Fruit fly (Drosophila melanogaster) whole organism, embryonic: ENCODE results near the gene CG14352.

Experiments
- Abd-B ChIP-seq: fragments of 200-800 bp; sonication (Bioruptor generic); optimal IDR thresholded peaks from 2 replicates; lab custom pipeline; 2018; ENCODE audit warnings: missing biosample characterization, mild to moderate bottlenecking, missing genetic modification characterization, moderate library complexity
- Awh ChIP-seq: fragments of 200-800 bp; sonication (Bioruptor generic); IDR thresholded peaks from 2 replicates; pipeline ENCODE4, ENCODE4 v1.3.6; 2022; ENCODE audit warnings: missing biosample characterization, missing genetic modification characterization
- B-H1 ChIP-seq: fragments of 200-800 bp; sonication (Bioruptor generic); IDR thresholded peaks from 3 replicates; pipeline ENCODE4 v1.3.6; 2022; ENCODE audit warnings: missing biosample characterization, missing genetic modification characterization
- CG10147 ChIP-seq: fragments of 200-800 bp; sonication (Bioruptor generic); optimal IDR thresholded peaks from 2 replicates; lab custom pipeline; 2019; ENCODE audit warnings: missing biosample characterization, mild to moderate bottlenecking, missing genetic modification characterization, moderate library complexity
- CG12236 ChIP-seq: fragments of 200-800 bp; sonication (Bioruptor generic); optimal IDR thresholded peaks from 2 replicates; lab custom pipeline; 2016; ENCODE audit warnings: missing biosample characterization, missing genetic modification characterization
- CG12299 ChIP-seq: fragments of 200-800 bp; sonication (Bioruptor generic); optimal IDR thresholded peaks from 2 replicates; lab custom pipeline; 2018; ENCODE audit warnings: missing biosample characterization, mild to moderate bottlenecking, missing genetic modification characterization
- CG12391 ChIP-seq: fragments of 200-800 bp; sonication (Bioruptor generic); optimal IDR thresholded peaks from 3 replicates; lab custom pipeline; 2018; ENCODE audit warnings: missing biosample characterization, mild to moderate bottlenecking, missing genetic modification characterization, moderate library complexity
- CG12942 ChIP-seq: fragments of 200-800 bp; sonication (Bioruptor generic); optimal IDR thresholded peaks from 3 replicates; lab custom pipeline; 2016; ENCODE audit warnings: missing biosample characterization, missing genetic modification characterization
- CG13296 ChIP-seq: fragments of 200-800 bp; sonication (Bioruptor generic); optimal IDR thresholded peaks from 3 replicates; lab custom pipeline; 2018; ENCODE audit warnings: missing biosample characterization, mild to moderate bottlenecking, missing genetic modification characterization
- CG14710 ChIP-seq: fragments of 200-800 bp; sonication (Bioruptor generic); optimal IDR thresholded peaks from 3 replicates; lab custom pipeline; 2019; ENCODE audit warnings: missing biosample characterization, mild to moderate bottlenecking, missing genetic modification characterization, moderate library complexity
- CG15269 ChIP-seq: fragments of 200-800 bp; sonication (Bioruptor generic); optimal IDR thresholded peaks from 2 replicates; lab custom pipeline; 2018; ENCODE audit warnings: missing biosample characterization, mild to moderate bottlenecking, missing genetic modification characterization, moderate library complexity
- CG17186 ChIP-seq: fragments of 200-800 bp; sonication (Bioruptor generic); optimal IDR thresholded peaks from 3 replicates; lab custom pipeline; 2017; ENCODE audit warnings: missing biosample characterization, missing genetic modification reagents, missing genetic modification characterization
- CG17385 ChIP-seq: fragments of 200-800 bp; sonication (Bioruptor generic); optimal IDR thresholded peaks from 3 replicates; lab custom pipeline; 2018; ENCODE audit warnings: missing biosample characterization, mild to moderate bottlenecking, missing genetic modification characterization
- CG18764 ChIP-seq: fragments of 200-800 bp; sonication (Bioruptor generic); optimal IDR thresholded peaks from 3 replicates; lab custom pipeline; 2016; ENCODE audit warnings: missing biosample characterization, missing genetic modification characterization
- CG2202 ChIP-seq: fragments of 200-800 bp; sonication (Bioruptor generic); optimal IDR thresholded peaks from 2 replicates; lab custom pipeline; 2018; ENCODE audit warnings: missing biosample characterization, mild to moderate bottlenecking, missing genetic modification characterization
- CG2889 ChIP-seq: fragments of 200-800 bp; sonication (Bioruptor generic); IDR thresholded peaks from 3 replicates; pipeline ENCODE4 v1.3.6; 2022; ENCODE audit warnings: missing biosample characterization, missing genetic modification characterization
- CG3838 ChIP-seq: fragments of 200-800 bp; sonication (Bioruptor generic); optimal IDR thresholded peaks from 3 replicates; lab custom pipeline; 2016; ENCODE audit warnings: missing biosample characterization, missing genetic modification characterization
- CG42726 ChIP-seq: fragments of 200-800 bp; sonication (Bioruptor generic); IDR thresholded peaks from 2 replicates; pipeline ENCODE4 v1.3.6; 2022; ENCODE audit warnings: missing biosample characterization, missing genetic modification characterization; ENCODE audit not compliant: partially characterized antibody
- CG6683 ChIP-seq: fragments of 200-800 bp; sonication (Bioruptor generic); optimal IDR thresholded peaks from 2 replicates; lab custom pipeline; 2017; ENCODE audit warnings: missing biosample characterization, mild to moderate bottlenecking, missing genetic modification characterization, missing genetic modification reagents
- CG7372 ChIP-seq: fragments of 200-800 bp; sonication (Bioruptor generic); IDR thresholded peaks from 2 replicates; pipeline ENCODE4 v1.3.6; 2022; ENCODE audit warnings: missing biosample characterization, missing genetic modification characterization
- CG7786 ChIP-seq: fragments of 200-800 bp; sonication (Bioruptor generic); optimal IDR thresholded peaks from 2 replicates; lab custom pipeline; 2016; ENCODE audit warnings: missing biosample characterization, missing genetic modification characterization
- CG7839 ChIP-seq: fragments of 200-800 bp; sonication (Bioruptor generic); optimal IDR thresholded peaks from 3 replicates; lab custom pipeline; 2018; ENCODE audit warnings: missing biosample characterization, mild to moderate bottlenecking, missing genetic modification characterization, moderate library complexity
- CG9437 ChIP-seq: fragments of 200-800 bp; sonication (Bioruptor generic); optimal IDR thresholded peaks from 2 replicates; lab custom pipeline; 2018; ENCODE audit warnings: missing biosample characterization, mild to moderate bottlenecking, missing genetic modification characterization
- CG9727 ChIP-seq: fragments of 200-800 bp; sonication (Bioruptor generic); optimal IDR thresholded peaks from 3 replicates; lab custom pipeline; 2017; ENCODE audit warnings: missing biosample characterization, mild to moderate bottlenecking, missing genetic modification characterization
- Chrac-16 ChIP-seq: fragments of 200-800 bp; sonication (Bioruptor generic); optimal IDR thresholded peaks from 3 replicates; lab custom pipeline; 2016; ENCODE audit warnings: missing biosample characterization, missing genetic modification characterization
- CoRest ChIP-seq: fragments of 200-800 bp; sonication (Bioruptor generic); optimal IDR thresholded peaks from 3 replicates; lab custom pipeline; 2018; ENCODE audit warnings: missing biosample characterization, mild to moderate bottlenecking, missing genetic modification characterization, moderate library complexity
- Dek ChIP-seq: fragments of 200-800 bp; sonication (Bioruptor generic); optimal IDR thresholded peaks from 3 replicates; lab custom pipeline; 2019; ENCODE audit warnings: missing biosample characterization, mild to moderate bottlenecking, missing genetic modification characterization, moderate library complexity
- Dref ChIP-seq: fragments of 200-800 bp; sonication (Bioruptor generic); IDR thresholded peaks from 2 replicates; pipeline ENCODE4 v1.3.6; 2022; ENCODE audit warnings: missing biosample characterization, missing genetic modification characterization
- E2f1 ChIP-seq: fragments of 200-800 bp; sonication (Bioruptor generic); IDR thresholded peaks from 2 replicates; pipeline ENCODE4 v1.3.6; 2022; ENCODE audit warnings: missing biosample characterization, missing genetic modification characterization
- HLH3B ChIP-seq: fragments of 200-800 bp; sonication (Bioruptor generic); IDR thresholded peaks from 2 replicates; pipeline ENCODE4 v1.3.6; 2022; ENCODE audit warnings: missing biosample characterization, missing genetic modification characterization
- HLH4C ChIP-seq: fragments of 200-800 bp; sonication (Bioruptor generic); IDR thresholded peaks from 3 replicates; pipeline ENCODE4 v1.3.6; 2022; ENCODE audit warnings: missing biosample characterization, missing genetic modification characterization; ENCODE audit not compliant: partially characterized antibody
- Hmx ChIP-seq: fragments of 200-800 bp; sonication (Bioruptor generic); optimal IDR thresholded peaks from 2 replicates; lab custom pipeline; 2016; ENCODE audit warnings: missing biosample characterization, missing genetic modification characterization
- Kr ChIP-seq: fragments of 200-800 bp; sonication (Bioruptor generic); optimal IDR thresholded peaks from 2 replicates; lab custom pipeline; 2017; ENCODE audit warnings: missing biosample characterization, mild to moderate bottlenecking, missing genetic modification characterization
- Mad ChIP-seq: fragments of 200-800 bp; sonication (Bioruptor generic); optimal IDR thresholded peaks from 2 replicates; lab custom pipeline; 2016; ENCODE audit warnings: missing biosample characterization, missing genetic modification characterization
- Neu2 ChIP-seq: fragments of 200-800 bp; sonication (Bioruptor generic); optimal IDR thresholded peaks from 3 replicates; lab custom pipeline; 2016; ENCODE audit warnings: missing biosample characterization, missing genetic modification characterization, borderline replicate concordance
- Xbp1 ChIP-seq: fragments of 200-800 bp; sonication (Bioruptor generic); optimal IDR thresholded peaks from 3 replicates; lab custom pipeline; 2016; ENCODE audit warnings: missing biosample characterization, mild to moderate bottlenecking, missing genetic modification characterization
- ap ChIP-seq: fragments of 200-800 bp; sonication (Bioruptor generic); IDR thresholded peaks from 2 replicates; pipeline ENCODE4 v1.3.6; 2022; ENCODE audit warnings: missing biosample characterization, missing genetic modification characterization
- bcd ChIP-seq: fragments of 200-800 bp; sonication (Bioruptor generic); optimal IDR thresholded peaks from 2 replicates; lab custom pipeline; 2017; ENCODE audit warnings: missing biosample characterization, mild to moderate bottlenecking, missing genetic modification characterization
- br ChIP-seq: fragments of >200 bp; optimal IDR thresholded peaks from 2 replicates; lab custom pipeline; 2017
- cg ChIP-seq: fragments of 200-800 bp; sonication (Bioruptor generic); optimal IDR thresholded peaks from 3 replicates; lab custom pipeline; 2019; ENCODE audit warnings: missing biosample characterization, mild to moderate bottlenecking, missing genetic modification characterization, moderate library complexity
- da ChIP-seq: fragments of 200-800 bp; sonication (Bioruptor generic); optimal IDR thresholded peaks from 2 replicates; lab custom pipeline; 2016; ENCODE audit warnings: missing biosample characterization, missing genetic modification characterization
- dati ChIP-seq: fragments of 200-800 bp; sonication (Bioruptor generic); IDR thresholded peaks from 2 replicates; pipeline ENCODE4 v1.3.6; 2022; ENCODE audit warnings: missing biosample characterization, missing genetic modification characterization
- dpn ChIP-seq, 2 experiments: fragments of 200-800 bp; sonication (Bioruptor generic); optimal IDR thresholded peaks; 3 replicates each; lab custom pipeline; 2016; ENCODE audit warnings: missing biosample characterization in 2 of 2, missing genetic modification characterization in 2 of 2
- hth ChIP-seq: fragments of >200 bp; optimal IDR thresholded peaks from 2 replicates; lab custom pipeline; 2017; ENCODE audit warnings: inconsistent platforms
- ind ChIP-seq: fragments of 200-800 bp; sonication (Bioruptor generic); optimal IDR thresholded peaks from 3 replicates; lab custom pipeline; 2016; ENCODE audit warnings: missing biosample characterization, missing genetic modification characterization
- kni ChIP-seq: fragments of 200-800 bp; sonication (Bioruptor generic); optimal IDR thresholded peaks from 3 replicates; lab custom pipeline; 2017; ENCODE audit warnings: mild to moderate bottlenecking, missing biosample characterization, missing genetic modification reagents, missing genetic modification characterization
- run ChIP-seq: fragments of 200-800 bp; sonication (Bioruptor generic); optimal IDR thresholded peaks from 3 replicates; lab custom pipeline; 2018; ENCODE audit warnings: missing biosample characterization, mild to moderate bottlenecking, missing genetic modification characterization
- scrt ChIP-seq: fragments of 200-800 bp; sonication (Bioruptor generic); optimal IDR thresholded peaks from 2 replicates; lab custom pipeline; 2018; ENCODE audit warnings: missing biosample characterization, mild to moderate bottlenecking, missing genetic modification characterization, moderate library complexity
- unc-4 ChIP-seq: fragments of 200-800 bp; sonication (Bioruptor generic); IDR thresholded peaks from 2 replicates; pipeline ENCODE4 v1.3.6; 2022; ENCODE audit warnings: missing biosample characterization, missing genetic modification characterization; ENCODE audit not compliant: partially characterized antibody
- zen2 ChIP-seq: fragments of 200-800 bp; sonication (Bioruptor generic); IDR thresholded peaks from 3 replicates; pipeline ENCODE4 v1.3.6; 2022; ENCODE audit warnings: missing biosample characterization, missing genetic modification characterization; ENCODE audit not compliant: partially characterized antibody
- zf30C ChIP-seq: fragments of 200-800 bp; sonication (Bioruptor generic); optimal IDR thresholded peaks from 3 replicates; lab custom pipeline; 2018; ENCODE audit warnings: missing biosample characterization, mild to moderate bottlenecking, missing genetic modification characterization

The CG14352 gene

DNA sequence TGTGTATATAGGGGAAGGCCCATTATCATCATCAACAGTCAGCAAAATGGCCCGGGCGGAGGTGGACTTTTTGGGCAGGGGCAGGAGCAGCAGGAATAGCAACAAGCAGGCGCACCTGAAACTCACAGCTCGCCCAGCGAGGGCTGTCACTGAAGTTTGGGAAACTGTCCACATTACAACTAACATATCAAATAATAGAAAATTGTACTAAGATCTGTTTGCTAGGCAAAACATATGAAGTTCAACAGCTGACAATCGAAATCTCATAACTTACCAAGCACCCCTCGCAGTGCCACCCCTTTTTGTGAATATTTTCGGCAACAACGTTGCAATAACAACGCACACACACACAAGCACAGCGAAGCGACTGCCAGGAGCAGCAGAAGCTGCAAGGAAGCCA lies 13.5 kb downstream of the CG14352 start (continued):
- peak; percentile 78 for TF ChIP-seq CG15269
- TF ChIP-seq CG6683: peak; percentile 39
- TF ChIP-seq CG12299 (tag; lab: Kevin White, UChicago): peak; percentile 67
- no peak for TF ChIP-seq CG42726 (GFP tag; lab: Robert Waterston, UW)
- peak; percentile 71 to 79 for TF ChIP-seq dpn (GFP tag; optimal IDR thresholded peaks at IDR 0.05; lab: Kevin White, UChicago)
- peak; percentile 82 for TF ChIP-seq B-H1 (GFP tag; lab: Robert Waterston, UW)
- TF ChIP-seq CG17385 (GFP tag; lab: Kevin White, UChicago): peak; percentile 77
- peak; percentile 20 for TF ChIP-seq CG14710 (tag; lab: Kevin White, UChicago)
- peak; percentile 80 for TF ChIP-seq CG10147
- TF ChIP-seq CG12391 (tag; lab: Kevin White, UChicago): peak; percentile 72
- TF ChIP-seq scrt (GFP tag; lab: Kevin White, UChicago): peak; percentile 89
- peak; percentile 16 for TF ChIP-seq CG3838 (GFP tag; lab: Kevin White, UChicago)
- TF ChIP-seq run (tag; lab: Kevin White, UChicago): peak; percentile 28
- TF ChIP-seq E2f1 (GFP tag; lab: Robert Waterston, UW): peak; percentile 88
- TF ChIP-seq unc-4 (GFP tag; lab: Robert Waterston, UW): no peak
- peak; percentile 37 for TF ChIP-seq Mad (GFP tag; lab: Kevin White, UChicago)
- TF ChIP-seq CG7786 (GFP tag; lab: Kevin White, UChicago): peak; percentile 79
- peak; percentile 83 for TF ChIP-seq Xbp1 (GFP tag; lab: Kevin White, UChicago)
- no peak for TF ChIP-seq br (lab: Kevin White, UChicago)
- no peak for TF ChIP-seq zen2 (GFP tag; lab: Robert Waterston, UW)
- peak; percentile 65 for TF ChIP-seq ap (GFP tag; lab: Robert Waterston, UW)
- TF ChIP-seq CG12236 (GFP tag; lab: Kevin White, UChicago): no peak
- peak; percentile 77 for TF ChIP-seq Dek (tag; lab: Kevin White, UChicago)
- TF ChIP-seq CG13296: peak; percentile 67
- TF ChIP-seq CG7839: peak; percentile 83
- TF ChIP-seq Chrac-16 (GFP tag; lab: Kevin White, UChicago): peak; percentile 72
- peak; percentile 30 for TF ChIP-seq CG9437 (GFP tag; lab: Kevin White, UChicago)
- peak; percentile 73 for TF ChIP-seq bcd (GFP tag; lab: Kevin White, UChicago)
- TF ChIP-seq ind (GFP tag; lab: Kevin White, UChicago): peak; percentile 80
- peak; percentile 50 for TF ChIP-seq CG9727
- TF ChIP-seq dati (GFP tag; lab: Robert Waterston, UW): no peak; the same call in 1 of the 2 replicates
- TF ChIP-seq kni (GFP tag; lab: Kevin White, UChicago): no peak
- no peak for TF ChIP-seq Kr
- no peak for TF ChIP-seq da (GFP tag; lab: Kevin White, UChicago)
- TF ChIP-seq CG18764 (GFP tag; lab: Kevin White, UChicago): peak; percentile 44
- peak; percentile 81 for TF ChIP-seq CG2889 (GFP tag; lab: Robert Waterston, UW)
- peak; percentile 73; the same call in 1 of the 2 replicates for TF ChIP-seq Awh (GFP tag; lab: Robert Waterston, UW)
- no peak for TF ChIP-seq cg (GFP tag; lab: Kevin White, UChicago)
- no peak for TF ChIP-seq hth (lab: Kevin White, UChicago)
- TF ChIP-seq zf30C: no peak
- TF ChIP-seq Abd-B: peak; percentile 21
- no peak for TF ChIP-seq Neu2 (GFP tag; lab: Kevin White, UChicago)
- no peak for TF ChIP-seq Hmx (GFP tag; lab: Kevin White, UChicago)
- no peak for TF ChIP-seq CG2202 (tag; lab: Kevin White, UChicago)
- TF ChIP-seq Dref (GFP tag; lab: Robert Waterston, UW): 0 out of 2 replicates have a peak, but pooled peaks have one; percentile 23
- peak; percentile 73 for TF ChIP-seq CoRest (tag; lab: Kevin White, UChicago)
- TF ChIP-seq CG17186: no peak
- TF ChIP-seq CG12942 (GFP tag; lab: Kevin White, UChicago): peak; percentile 68
- TF ChIP-seq HLH4C: no peak
- TF ChIP-seq HLH3B (GFP tag; lab: Robert Waterston, UW): peak; percentile 91
- TF ChIP-seq CG7372 (GFP tag; lab: Robert Waterston, UW): peak; percentile 76
